Fruit fly (Drosophila melanogaster): Measurements from ENCODE around the gene cDIP.

cDIP gene

dm6 chr3R:21112742-21113465, 48.0 kb downstream of the cDIP start (continued):
- TF ChIP-seq vnd (GFP tag; IDR thresholded peaks at IDR 0.05; ENCODE audit: partially characterized antibody): no peak
- TF ChIP-seq onecut (GFP tag; IDR thresholded peaks at IDR 0.05): peak; percentile 74
- peak; percentile 86 for TF ChIP-seq ase (GFP tag; IDR thresholded peaks at IDR 0.05)
- peak; percentile 69 for TF ChIP-seq CG8281 (tag; optimal IDR thresholded peaks at IDR 0.05)
- peak; percentile 25 for TF ChIP-seq MESR4 (GFP tag; optimal IDR thresholded peaks at IDR 0.05)
- TF ChIP-seq cad (GFP tag; optimal IDR thresholded peaks at IDR 0.05): no peak
- TF ChIP-seq Dbx (GFP tag; IDR thresholded peaks at IDR 0.05): peak; percentile 66
- peak; percentile 65; the same call in 1 of the 2 replicates for TF ChIP-seq sim (GFP tag; IDR thresholded peaks at IDR 0.05)
- TF ChIP-seq Sry-β (GFP tag; optimal IDR thresholded peaks at IDR 0.05): peak; percentile 50
- TF ChIP-seq slbo (GFP tag; IDR thresholded peaks at IDR 0.05): peak; percentile 92
- TF ChIP-seq yki (optimal IDR thresholded peaks at IDR 0.05): no peak
- TF ChIP-seq bigmax (GFP tag; optimal IDR thresholded peaks at IDR 0.05): peak; percentile 27
- TF ChIP-seq pho (GFP tag; optimal IDR thresholded peaks at IDR 0.05): peak; percentile 86
- peak; percentile 87 for TF ChIP-seq CG6689 (GFP tag; IDR thresholded peaks at IDR 0.05)
- TF ChIP-seq CG7786 (GFP tag; optimal IDR thresholded peaks at IDR 0.05): peak; percentile 91
- TF ChIP-seq CG11696 (GFP tag; IDR thresholded peaks at IDR 0.05): peak; percentile 56
- TF ChIP-seq CG14965 (GFP tag; optimal IDR thresholded peaks at IDR 0.05; ENCODE audit: borderline replicate concordance): peak; percentile 66
- peak; percentile 69; the same call in 1 of the 2 replicates for TF ChIP-seq CG7372 (GFP tag; IDR thresholded peaks at IDR 0.05)
- TF ChIP-seq CG10543 (GFP tag; optimal IDR thresholded peaks at IDR 0.05): no peak
- peak; percentile 86 for TF ChIP-seq Nf-YC (tag; optimal IDR thresholded peaks at IDR 0.05)
- peak; percentile 15 for TF ChIP-seq CG4424 (GFP tag; optimal IDR thresholded peaks at IDR 0.05)
- peak; percentile 93 for TF ChIP-seq vvl (GFP tag; IDR thresholded peaks at IDR 0.05)
- peak; percentile 85 for TF ChIP-seq CG3281 (GFP tag; optimal IDR thresholded peaks at IDR 0.05)
- no peak for TF ChIP-seq sqz (GFP tag; optimal IDR thresholded peaks at IDR 0.05)
- TF ChIP-seq CG17568 (GFP tag; optimal IDR thresholded peaks at IDR 0.05): peak; percentile 90
- TF ChIP-seq lola (GFP tag; optimal IDR thresholded peaks at IDR 0.05): peak in 1 of 3 experiments; percentile 73
- peak; percentile 73 for TF ChIP-seq al (GFP tag; IDR thresholded peaks at IDR 0.05)
- TF ChIP-seq jigr1 (GFP tag; IDR thresholded peaks at IDR 0.05): peak; percentile 46; the same call in 1 of the 3 replicates
- peak; percentile 50 for TF ChIP-seq ind (GFP tag; optimal IDR thresholded peaks at IDR 0.05)
- peak; percentile 79 for TF ChIP-seq Aef1 (GFP tag; IDR thresholded peaks at IDR 0.05)
- no peak for TF ChIP-seq CG42726 (GFP tag; IDR thresholded peaks at IDR 0.05; ENCODE audit: partially characterized antibody)
- peak; percentile 89 to 91 for TF ChIP-seq Hr51 (GFP tag; optimal IDR thresholded peaks at IDR 0.05)
- TF ChIP-seq sr (GFP tag; IDR thresholded peaks at IDR 0.05): peak; percentile 76; the same call in 2 of the 3 replicates
- peak; percentile 70 for TF ChIP-seq Nf-YB (GFP tag; optimal IDR thresholded peaks at IDR 0.05)
- TF ChIP-seq crol (GFP tag; IDR thresholded peaks at IDR 0.05): no peak
- peak; percentile 89 for TF ChIP-seq CG2875 (GFP tag; optimal IDR thresholded peaks at IDR 0.05)
- peak; percentile 85; the same call in 2 of the 3 replicates for TF ChIP-seq tgo (GFP tag; IDR thresholded peaks at IDR 0.05)
- peak; percentile 70 for TF ChIP-seq bowl (GFP tag; IDR thresholded peaks at IDR 0.05)
- TF ChIP-seq cato (GFP tag; optimal IDR thresholded peaks at IDR 0.05; ENCODE audit: borderline replicate concordance): peak; percentile 73
- TF ChIP-seq bsh (GFP tag; optimal IDR thresholded peaks at IDR 0.05): peak; percentile 24 to 91
- peak; percentile 90 for TF ChIP-seq dpn (GFP tag; optimal IDR thresholded peaks at IDR 0.05)
- peak; percentile 42 for TF ChIP-seq CG7745 (tag; optimal IDR thresholded peaks at IDR 0.05)
- TF ChIP-seq CG34224 (GFP tag; IDR thresholded peaks at IDR 0.05; ENCODE audit: partially characterized antibody): no peak
- peak; percentile 85 for TF ChIP-seq CG10979 (tag; optimal IDR thresholded peaks at IDR 0.05)
- TF ChIP-seq sna (GFP tag; IDR thresholded peaks at IDR 0.05; ENCODE audit: partially characterized antibody): no peak
- TF ChIP-seq CG4820 (GFP tag; optimal IDR thresholded peaks at IDR 0.05): peak; percentile 81
- peak; percentile 73 for TF ChIP-seq CG18764 (GFP tag; optimal IDR thresholded peaks at IDR 0.05)
- peak; percentile 92 for TF ChIP-seq Xbp1 (GFP tag; optimal IDR thresholded peaks at IDR 0.05)

Data from whole organism, embryonic.